Fruit fly (Drosophila melanogaster) Kc167 (cell line): Measurements from ENCODE around the gene CG15169.

ENCODE experiments used
- Myc ChIP-seq: fragments of >200 bp; optimal IDR thresholded peaks from 2 replicates; lab custom pipeline; 2017; ENCODE audit warnings: missing external identifiers
- Sin3A ChIP-seq: fragments of >200 bp; optimal IDR thresholded peaks from 2 replicates; lab custom pipeline; 2018; ENCODE audit warnings: missing external identifiers
- h ChIP-seq: fragments of >200 bp; optimal IDR thresholded peaks from 3 replicates; lab custom pipeline; 2018; ENCODE audit warnings: missing external identifiers
- insv ChIP-seq: fragments of >200 bp; optimal IDR thresholded peaks from 3 replicates; lab custom pipeline; 2018; ENCODE audit warnings: missing external identifiers
- psq ChIP-seq: fragments of >200 bp; optimal IDR thresholded peaks from 2 replicates; lab custom pipeline; 2017; ENCODE audit warnings: missing external identifiers
- ttk ChIP-seq: sonication (Bioruptor generic); optimal IDR thresholded peaks from 2 replicates; lab custom pipeline; 2017; ENCODE audit warnings: missing external identifiers

CG15169 gene

DNA sequence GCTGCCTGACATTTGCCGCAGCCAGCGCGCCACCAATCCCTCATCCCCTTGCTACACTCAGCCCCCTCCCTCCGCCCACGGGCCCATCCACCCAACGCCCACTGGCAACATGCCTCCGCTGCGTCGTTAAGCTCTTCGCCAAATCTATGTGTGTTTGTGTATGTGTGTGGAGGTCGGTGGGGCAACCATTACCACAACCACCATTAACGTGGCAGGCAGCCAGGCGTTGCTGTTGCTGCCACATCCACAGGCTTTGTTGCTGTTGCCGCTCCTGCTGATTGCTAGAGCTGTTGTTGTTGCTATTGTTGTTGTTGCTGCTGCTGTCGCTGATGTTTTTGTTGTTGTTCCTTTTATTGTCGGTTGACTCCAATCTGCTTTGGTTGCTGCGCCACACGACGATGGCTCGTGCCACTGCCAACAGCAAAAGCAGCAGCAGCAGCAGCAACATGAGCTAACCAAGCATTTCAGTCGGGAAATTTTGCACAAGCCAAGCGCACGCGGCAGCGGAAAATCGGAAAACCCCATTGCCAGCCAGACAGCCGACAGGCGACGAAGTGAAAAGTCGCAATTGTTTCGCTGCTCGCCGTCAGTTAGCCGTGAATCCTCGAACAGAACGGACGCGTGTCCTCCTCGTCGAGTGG, 36.5 kb downstream of the CG15169 start, which contains the start of gene Sidpn:
Sidpn (plus strand) TSS at position 465 of the 641 bp plus-strand sequence.
- TF ChIP-seq psq, result no peak
- TF ChIP-seq Myc (lab: Kevin White, UChicago), result no peak
- TF ChIP-seq ttk (lab: Kevin White, UChicago), result no peak
- no peak for TF ChIP-seq Sin3A (lab: Kevin White, UChicago)
- TF ChIP-seq h (lab: Kevin White, UChicago), result no peak
- no peak for TF ChIP-seq insv

DNA sequence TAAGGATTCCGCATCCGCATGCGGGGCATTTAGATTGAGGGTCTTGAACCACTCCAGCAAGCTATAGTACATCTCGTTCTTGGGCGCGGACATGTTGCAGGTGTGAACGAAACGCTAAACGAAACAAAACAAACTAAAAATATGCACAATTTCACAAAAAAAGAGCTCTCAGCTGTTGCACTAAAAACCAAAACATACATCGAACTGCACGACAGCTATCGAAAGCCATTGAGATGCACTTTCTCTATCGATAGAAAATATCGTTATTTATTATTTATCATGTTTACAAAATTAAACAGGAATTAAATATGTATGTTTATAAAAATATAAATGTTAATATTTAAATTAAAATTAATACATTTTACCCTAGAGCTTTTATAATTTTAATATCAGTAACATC, 42.5 kb downstream of the CG15169 start, which contains the start of gene hook:
hook (minus strand) TSS at position 211 of the 400 bp plus-strand sequence.
- TF ChIP-seq psq (no peak), Myc (lab: Kevin White, UChicago) (no peak)

DNA sequence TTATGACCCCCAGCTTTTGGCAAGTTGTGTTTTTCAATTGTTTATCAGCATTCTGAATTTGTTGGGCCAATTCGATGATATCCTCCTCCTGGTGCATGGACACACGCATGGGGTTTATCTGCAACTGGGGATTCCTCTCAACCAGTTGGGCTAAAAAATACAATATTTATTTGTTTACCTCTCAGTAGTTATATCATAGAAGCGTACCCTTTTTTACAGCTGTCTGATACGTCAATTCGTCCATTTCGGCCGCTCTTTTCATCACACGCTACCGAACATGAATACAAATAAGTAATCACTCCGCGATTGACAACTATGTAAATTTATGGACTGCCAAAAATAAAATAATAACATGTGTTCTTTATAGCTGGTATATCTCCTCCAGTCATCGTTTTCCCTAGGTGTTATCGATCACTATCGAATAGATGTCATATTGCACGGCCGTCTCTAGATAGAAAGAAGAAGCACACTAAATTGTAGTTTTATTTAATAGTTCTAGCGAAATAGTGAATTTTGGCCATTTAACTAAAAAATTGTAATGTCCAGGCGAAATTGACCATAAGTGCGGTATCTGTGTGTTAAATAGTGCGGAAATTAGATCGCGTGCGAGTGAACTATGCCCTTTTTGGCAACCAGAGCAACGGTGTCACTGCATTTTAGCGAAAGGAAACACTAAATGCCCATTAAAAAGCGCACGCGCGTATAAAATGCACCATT, 43.6 kb downstream of the CG15169 start, which contains the start of the genes mib2 and CG31800:
mib2 (plus strand) TSS at position 232 of the 717 bp plus-strand sequence.
CG31800 (minus strand) TSS at position 364 of the 717 bp plus-strand sequence.
- TF ChIP-seq ttk (lab: Kevin White, UChicago), result no peak
- no peak for TF ChIP-seq psq
- no peak for TF ChIP-seq Sin3A (lab: Kevin White, UChicago)
- TF ChIP-seq Myc (lab: Kevin White, UChicago), result no peak
- no peak for TF ChIP-seq h (lab: Kevin White, UChicago)
- TF ChIP-seq insv, result no peak

DNA sequence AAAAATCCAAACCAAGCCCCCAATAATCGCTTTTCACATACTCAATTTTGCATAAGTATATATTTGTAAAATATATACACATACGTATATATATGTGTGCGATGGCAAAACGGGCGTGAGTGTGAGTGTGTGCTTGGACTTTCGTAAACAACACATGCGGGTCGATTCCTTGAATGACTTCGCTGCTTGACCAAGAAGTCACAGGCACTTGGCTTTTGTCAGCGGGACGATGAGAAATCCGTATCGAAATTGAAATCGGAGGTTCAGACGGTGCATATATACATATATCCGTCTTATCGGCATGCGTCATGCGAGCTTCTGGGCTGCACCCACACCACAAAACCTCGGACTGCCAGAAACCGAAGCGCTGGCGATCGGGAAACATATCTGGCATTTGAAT, 44.2 kb downstream of the CG15169 start:
- TF ChIP-seq ttk (lab: Kevin White, UChicago) (no peak), psq (no peak), Sin3A (lab: Kevin White, UChicago) (no peak), h (lab: Kevin White, UChicago) (no peak), insv (no peak), Myc (lab: Kevin White, UChicago) (no peak)

DNA sequence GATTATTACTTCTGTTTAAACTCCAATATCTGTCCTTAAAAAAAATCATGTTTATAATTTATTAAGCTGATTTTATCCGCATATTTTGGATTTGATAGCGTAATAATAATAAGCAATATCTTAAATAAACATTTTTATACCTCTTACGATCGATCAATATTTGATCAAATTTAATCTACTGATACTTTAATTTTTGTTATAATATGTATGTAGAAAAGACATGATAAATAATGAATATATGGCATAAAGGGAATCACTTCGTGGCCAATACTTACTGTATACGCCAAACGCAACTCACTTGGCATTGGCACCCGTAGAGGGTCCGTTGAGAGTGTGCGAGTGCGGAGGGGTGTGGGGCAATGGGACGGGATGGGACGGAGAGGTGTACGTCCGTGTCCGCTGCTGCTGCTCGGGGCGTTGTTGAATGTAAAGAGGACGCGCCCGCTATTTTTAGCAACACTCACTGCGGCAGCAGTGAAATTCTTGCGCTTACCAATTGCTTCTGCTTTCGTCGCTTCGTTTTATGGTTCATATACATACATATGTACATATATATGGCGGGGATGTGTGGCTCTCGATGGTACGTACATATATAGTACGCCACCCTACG, 45.4 kb downstream of the CG15169 start:
- TF ChIP-seq h (lab: Kevin White, UChicago), result no peak
- TF ChIP-seq Sin3A (lab: Kevin White, UChicago), result no peak
- TF ChIP-seq insv, result no peak
- no peak for TF ChIP-seq ttk (lab: Kevin White, UChicago)
- TF ChIP-seq Myc (lab: Kevin White, UChicago), result no peak
- no peak for TF ChIP-seq psq

DNA sequence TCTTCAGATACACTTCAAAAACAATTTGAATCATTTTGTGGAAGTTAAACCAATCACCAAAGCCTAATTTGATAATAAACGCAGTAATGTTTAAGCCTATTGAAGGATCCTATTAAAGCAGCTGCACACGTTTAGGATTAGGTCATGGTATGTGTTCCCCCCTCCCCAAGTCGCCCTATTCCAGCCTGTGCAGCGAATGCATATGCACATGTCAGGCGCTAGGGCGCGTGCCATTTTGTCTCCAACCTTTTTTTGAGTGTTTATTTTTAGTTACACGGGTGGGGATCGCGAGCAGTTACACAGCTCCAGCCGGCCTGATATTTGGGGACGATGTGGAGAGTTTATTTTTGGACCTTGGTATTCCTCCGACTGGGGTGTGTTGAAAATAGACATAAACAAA, 46.2 kb downstream of the CG15169 start:
- TF ChIP-seq Myc (lab: Kevin White, UChicago) (no peak), h (lab: Kevin White, UChicago) (no peak), ttk (lab: Kevin White, UChicago) (no peak), psq (no peak), insv (no peak), Sin3A (lab: Kevin White, UChicago) (no peak)

DNA sequence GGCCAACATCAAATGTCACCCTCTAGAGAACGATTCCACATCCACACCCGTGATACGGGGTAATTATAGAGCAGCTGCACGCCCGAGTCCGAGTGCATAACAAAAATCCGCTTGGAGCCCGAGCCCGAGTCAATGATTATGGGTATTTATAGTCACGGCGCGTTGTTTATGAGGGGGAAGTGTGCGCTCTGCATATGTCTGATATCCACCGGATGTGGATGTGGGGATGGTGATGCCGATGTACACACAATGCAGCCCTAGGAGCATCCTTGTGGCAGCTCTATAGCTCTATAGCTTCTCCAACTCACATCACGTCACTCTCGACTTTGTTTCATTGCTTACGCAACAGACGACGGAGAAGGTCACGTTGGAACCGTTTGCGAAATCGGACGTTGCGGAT, 46.6 kb downstream of the CG15169 start:
- TF ChIP-seq h (lab: Kevin White, UChicago) (no peak), insv (no peak), psq (no peak), Myc (lab: Kevin White, UChicago) (no peak), Sin3A (lab: Kevin White, UChicago) (no peak), ttk (lab: Kevin White, UChicago) (no peak)

DNA sequence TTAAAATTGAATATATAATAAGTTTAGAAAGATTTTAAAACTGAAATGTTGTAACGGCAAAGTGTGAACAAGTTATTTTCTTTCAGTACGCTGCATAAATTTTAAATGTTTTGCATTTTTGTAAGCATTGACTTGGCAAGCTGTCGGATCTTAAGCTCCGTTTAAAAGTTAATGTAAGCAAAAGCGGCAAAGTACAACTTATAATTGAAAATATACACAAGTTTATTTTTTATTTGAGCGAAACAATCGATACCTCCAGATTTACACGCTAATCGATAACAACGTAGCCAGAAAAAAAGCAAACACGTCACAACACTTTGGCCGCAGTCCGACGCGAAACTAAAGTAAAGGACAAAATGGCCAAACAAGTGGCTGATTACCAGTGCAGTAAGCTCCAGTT, 50.8 kb downstream of the CG15169 start, which contains the start of gene Catsup:
Catsup (plus strand) TSS at position 273 of the 400 bp plus-strand sequence.
- TF ChIP-seq h (lab: Kevin White, UChicago), result no peak
- no peak for TF ChIP-seq insv
- no peak for TF ChIP-seq Myc (lab: Kevin White, UChicago)
- TF ChIP-seq ttk (lab: Kevin White, UChicago), result no peak
- no peak for TF ChIP-seq Sin3A (lab: Kevin White, UChicago)
- TF ChIP-seq psq, result no peak
